Worm (Caenorhabditis elegans) whole organism, L1 larva: ENCODE data around the gene K08H2.4.

Experiments used
- C04F5.9 ChIP-seq: sonication (generic microtip); optimal IDR thresholded peaks from 2 replicates; lab custom pipeline; 2016; ENCODE audit warnings: missing genetic modification characterization, missing compliant biosample characterization
- C16A3.4 ChIP-seq: fragments of 150-350 bp; optimal IDR thresholded peaks from 2 replicates; lab custom pipeline; 2014; ENCODE audit warnings: missing biosample characterization, missing genetic modification characterization
- Y116A8C.19 ChIP-seq: sonication (generic microtip); optimal IDR thresholded peaks from 2 replicates; lab custom pipeline; 2016; ENCODE audit warnings: missing compliant biosample characterization, missing genetic modification characterization, borderline replicate concordance
- aly-2 ChIP-seq: fragments of 150-350 bp; optimal IDR thresholded peaks from 2 replicates; lab custom pipeline; 2014; ENCODE audit warnings: missing biosample characterization, missing genetic modification characterization
- ama-1 ChIP-seq: fragments of 150-350 bp; optimal IDR thresholded peaks from 2 replicates; lab custom pipeline; 2014
- ceh-82 ChIP-seq, 3 experiments: fragments of 150-350 bp in 1 of 3; sonication (generic microtip) in 2 of 3; optimal IDR thresholded peaks; 2 replicates each; lab custom pipeline; 2014 to 2017; ENCODE audit warnings: missing biosample characterization in 3 of 3, missing genetic modification characterization in 3 of 3
- ceh-88 ChIP-seq: fragments of 200-800 bp; sonication (Bioruptor generic); IDR thresholded peaks from 2 replicates; pipeline ENCODE4 v1.3.6; 2022; ENCODE audit warnings: missing genetic modification characterization, missing compliant biosample characterization
- dsc-1 ChIP-seq: sonication (generic microtip); optimal IDR thresholded peaks from 2 replicates; lab custom pipeline; 2016; ENCODE audit warnings: mild to moderate bottlenecking, missing genetic modification characterization, missing compliant biosample characterization
- efl-1 ChIP-seq, 4 experiments: fragments of 150-350 bp; optimal IDR thresholded peaks in 3 of 4; peaks in 1 of 4; 1 replicate in 1 of 4; 2 replicates in 3 of 4; lab custom pipeline; 2014; ENCODE audit warnings: missing biosample characterization in 2 of 4, missing genetic modification characterization in 2 of 4, missing genetic modification reagents in 2 of 4
- elt-2 ChIP-seq: sonication (generic microtip); optimal IDR thresholded peaks from 2 replicates; lab custom pipeline; 2016; ENCODE audit warnings: missing genetic modification characterization, mild to moderate bottlenecking, inconsistent platforms, missing compliant biosample characterization, missing genetic modification reagents
- fkh-4 ChIP-seq: sonication (generic microtip); optimal IDR thresholded peaks from 2 replicates; lab custom pipeline; 2016; ENCODE audit warnings: missing compliant biosample characterization, missing genetic modification characterization, borderline replicate concordance
- fkh-8 ChIP-seq: sonication (generic microtip); optimal IDR thresholded peaks from 2 replicates; lab custom pipeline; 2016; ENCODE audit warnings: mild to moderate bottlenecking, missing genetic modification characterization, missing compliant biosample characterization
- fos-1 ChIP-seq: fragments of 150-350 bp; optimal IDR thresholded peaks from 2 replicates; lab custom pipeline; 2014; ENCODE audit warnings: missing biosample characterization, missing genetic modification characterization
- irx-1 ChIP-seq: sonication (generic microtip); optimal IDR thresholded peaks from 2 replicates; lab custom pipeline; 2016; ENCODE audit warnings: missing genetic modification characterization, missing compliant biosample characterization
- jun-1 ChIP-seq: fragments of 150-350 bp; optimal IDR thresholded peaks from 2 replicates; lab custom pipeline; 2014; ENCODE audit warnings: missing biosample characterization, missing genetic modification reagents, missing genetic modification characterization
- lin-14 ChIP-seq: fragments of 200-800 bp; sonication (Bioruptor generic); optimal IDR thresholded peaks from 2 replicates; lab custom pipeline; 2018; ENCODE audit warnings: mild to moderate bottlenecking, missing genetic modification characterization, moderate library complexity, missing compliant biosample characterization
- lin-35 ChIP-seq, 2 experiments: fragments of 150-350 bp; optimal IDR thresholded peaks; 2 replicates each; lab custom pipeline; 2014; ENCODE audit warnings: missing biosample characterization in 2 of 2, missing genetic modification characterization in 2 of 2, missing genetic modification reagents in 2 of 2
- lin-39 ChIP-seq: fragments of 150-350 bp; optimal IDR thresholded peaks from 2 replicates; lab custom pipeline; 2014; ENCODE audit warnings: missing biosample characterization, missing genetic modification reagents, missing genetic modification characterization
- lir-3 ChIP-seq: sonication (generic microtip); optimal IDR thresholded peaks from 2 replicates; lab custom pipeline; 2016; ENCODE audit warnings: mild to moderate bottlenecking, missing genetic modification characterization, moderate library complexity, missing compliant biosample characterization; ENCODE audit not compliant: poor library complexity
- lsy-2 ChIP-seq, 2 experiments: fragments of 150-350 bp; optimal IDR thresholded peaks; 2 replicates each; lab custom pipeline; 2014; ENCODE audit warnings: missing biosample characterization in 2 of 2, missing genetic modification characterization in 2 of 2
- mdl-1 ChIP-seq, 2 experiments: fragments of 150-350 bp; optimal IDR thresholded peaks; 2 replicates each; lab custom pipeline; 2014 to 2017; ENCODE audit warnings: missing biosample characterization in 2 of 2, missing genetic modification characterization in 2 of 2, inconsistent platforms in 1 of 2
- mef-2 ChIP-seq: fragments of 150-350 bp; optimal IDR thresholded peaks from 2 replicates; lab custom pipeline; 2014; ENCODE audit warnings: missing biosample characterization, missing genetic modification characterization
- mep-1 ChIP-seq: fragments of 150-350 bp; optimal IDR thresholded peaks from 2 replicates; lab custom pipeline; 2014; ENCODE audit warnings: missing biosample characterization, missing genetic modification characterization
- nhr-11 ChIP-seq: fragments of 150-350 bp; optimal IDR thresholded peaks from 2 replicates; lab custom pipeline; 2014; ENCODE audit warnings: missing biosample characterization, missing genetic modification characterization
- nhr-12 ChIP-seq: sonication (generic microtip); optimal IDR thresholded peaks from 2 replicates; lab custom pipeline; 2017; ENCODE audit warnings: missing biosample characterization, missing genetic modification characterization
- nhr-20 ChIP-seq: sonication (generic microtip); optimal IDR thresholded peaks from 2 replicates; lab custom pipeline; 2016; ENCODE audit warnings: mild to moderate bottlenecking, missing genetic modification characterization, missing compliant biosample characterization
- nhr-28 ChIP-seq: fragments of 150-350 bp; optimal IDR thresholded peaks from 2 replicates; lab custom pipeline; 2014; ENCODE audit warnings: missing biosample characterization, missing genetic modification characterization
- nhr-47 ChIP-seq: sonication (generic microtip); optimal IDR thresholded peaks from 2 replicates; lab custom pipeline; 2016; ENCODE audit warnings: mild to moderate bottlenecking, missing genetic modification characterization, moderate library complexity, missing compliant biosample characterization
- nhr-71 ChIP-seq: sonication (generic microtip); optimal IDR thresholded peaks from 2 replicates; lab custom pipeline; 2016; ENCODE audit warnings: mild to moderate bottlenecking, missing genetic modification characterization, moderate library complexity, missing compliant biosample characterization
- nhr-77 ChIP-seq: fragments of 150-350 bp; optimal IDR thresholded peaks from 2 replicates; lab custom pipeline; 2014; ENCODE audit warnings: missing biosample characterization, missing genetic modification characterization
- nhr-84 ChIP-seq: sonication (generic microtip); optimal IDR thresholded peaks from 2 replicates; lab custom pipeline; 2017; ENCODE audit warnings: missing biosample characterization, missing genetic modification characterization
- nhr-90 ChIP-seq: sonication (generic microtip); optimal IDR thresholded peaks from 2 replicates; lab custom pipeline; 2016; ENCODE audit warnings: mild to moderate bottlenecking, missing genetic modification characterization, missing compliant biosample characterization; ENCODE audit not compliant: poor library complexity
- rnt-1 ChIP-seq: sonication (generic microtip); optimal IDR thresholded peaks from 2 replicates; lab custom pipeline; 2016; ENCODE audit warnings: mild to moderate bottlenecking, missing genetic modification characterization, moderate library complexity, missing compliant biosample characterization
- skn-1 ChIP-seq: fragments of 150-350 bp; optimal IDR thresholded peaks from 2 replicates; lab custom pipeline; 2014; ENCODE audit warnings: missing biosample characterization, missing genetic modification characterization
- snpc-4 ChIP-seq: fragments of 150-350 bp; optimal IDR thresholded peaks from 2 replicates; lab custom pipeline; 2014; ENCODE audit warnings: missing biosample characterization, missing genetic modification characterization
- snu-23 ChIP-seq: sonication (generic microtip); optimal IDR thresholded peaks from 2 replicates; lab custom pipeline; 2016; ENCODE audit warnings: missing genetic modification characterization, missing compliant biosample characterization
- sox-4 ChIP-seq: sonication (generic microtip); optimal IDR thresholded peaks from 2 replicates; lab custom pipeline; 2016; ENCODE audit warnings: missing genetic modification characterization, missing compliant biosample characterization
- sup-37 ChIP-seq: fragments of 200-800 bp; sonication (Bioruptor generic); optimal IDR thresholded peaks from 2 replicates; lab custom pipeline; 2018; ENCODE audit warnings: mild to moderate bottlenecking, missing genetic modification characterization, missing compliant biosample characterization
- swsn-7 ChIP-seq: sonication (generic microtip); optimal IDR thresholded peaks from 2 replicates; lab custom pipeline; 2016; ENCODE audit warnings: missing genetic modification characterization, missing compliant biosample characterization
- tbx-2 ChIP-seq: sonication (generic microtip); optimal IDR thresholded peaks from 2 replicates; lab custom pipeline; 2016; ENCODE audit warnings: missing genetic modification characterization, missing compliant biosample characterization
- tlp-1 ChIP-seq: fragments of 150-350 bp; optimal IDR thresholded peaks from 2 replicates; lab custom pipeline; 2014; ENCODE audit warnings: missing biosample characterization, missing genetic modification characterization
- unc-62 ChIP-seq: fragments of 150-350 bp; optimal IDR thresholded peaks from 2 replicates; lab custom pipeline; 2014; ENCODE audit warnings: missing biosample characterization, missing genetic modification reagents, missing genetic modification characterization
- unc-86 ChIP-seq: sonication (generic microtip); optimal IDR thresholded peaks from 2 replicates; lab custom pipeline; 2016; ENCODE audit warnings: missing genetic modification characterization, missing compliant biosample characterization
- unc-98 ChIP-seq: fragments of 200-800 bp; sonication (Bioruptor generic); IDR thresholded peaks from 2 replicates; pipeline ENCODE4 v1.3.6; 2022; ENCODE audit warnings: missing genetic modification characterization, missing compliant biosample characterization
- xbp-1 ChIP-seq: sonication (generic microtip); optimal IDR thresholded peaks from 2 replicates; lab custom pipeline; 2016; ENCODE audit warnings: missing genetic modification characterization, missing compliant biosample characterization
- ztf-4 ChIP-seq: fragments of 150-350 bp; optimal IDR thresholded peaks from 2 replicates; lab custom pipeline; 2014; ENCODE audit warnings: missing biosample characterization, missing genetic modification characterization

K08H2.4 gene

ce11 chrX:13257577-13257976, 19.3 kb downstream of the K08H2.4 start, which contains the start of gene K08H2.10:
K08H2.10 (plus strand) TSS chrX:13257806.
- no peak for TF ChIP-seq ama-1 (lab: Kevin White, UChicago)
- TF ChIP-seq xbp-1 (tag; lab: Kevin White, UChicago), result no peak
- no peak for TF ChIP-seq nhr-84 (tag; lab: Kevin White, UChicago)
- no peak for TF ChIP-seq lin-39 (tag; lab: Kevin White, UChicago)
- TF ChIP-seq nhr-11 (tag; lab: Kevin White, UChicago), result no peak
- no peak for TF ChIP-seq efl-1 (optimal IDR thresholded peaks at IDR 0.05; lab: Kevin White, UChicago)
- TF ChIP-seq efl-1 (GFP tag; optimal IDR thresholded peaks at IDR 0.05 in 1 of 2; lab: Kevin White, UChicago), result peak in 1 of 2 experiments; percentile 41
- no peak for TF ChIP-seq nhr-28 (tag; lab: Kevin White, UChicago)
- no peak for TF ChIP-seq swsn-7 (tag; lab: Kevin White, UChicago)
- no peak for TF ChIP-seq nhr-12 (tag; lab: Kevin White, UChicago)
- TF ChIP-seq elt-2 (tag; lab: Kevin White, UChicago), result peak; percentile 82
- TF ChIP-seq nhr-77, result no peak
- TF ChIP-seq snpc-4, result no peak
- TF ChIP-seq tbx-2 (tag; lab: Kevin White, UChicago), result no peak
- no peak for TF ChIP-seq fkh-8 (tag; lab: Kevin White, UChicago)
- TF ChIP-seq nhr-20 (tag; lab: Kevin White, UChicago), result no peak
- TF ChIP-seq fkh-4 (tag; lab: Kevin White, UChicago), result no peak
- no peak for TF ChIP-seq sup-37 (GFP tag; lab: Kevin White, UChicago)
- no peak for TF ChIP-seq nhr-90 (tag; lab: Kevin White, UChicago)
- TF ChIP-seq tlp-1, result peak; percentile 77
- no peak for TF ChIP-seq skn-1
- TF ChIP-seq, all 84 proteins: peak for 3

ce11 chrX:13261037-13261592, 22.8 kb downstream of the K08H2.4 start:
- TF ChIP-seq nhr-71, result peak; percentile 8
- peak; percentile 11 for TF ChIP-seq snpc-4
- peak; percentile 0 for TF ChIP-seq elt-2 (tag; lab: Kevin White, UChicago)

- no peak for TF ChIP-seq C04F5.9 (tag; lab: Kevin White, UChicago)
- TF ChIP-seq ztf-4, result no peak
- TF ChIP-seq Y116A8C.19 (tag; lab: Kevin White, UChicago), result no peak
- TF ChIP-seq tlp-1, result no peak
Measured at ce11 chrX:13262195-13262594, 23.9 kb downstream of the K08H2.4 start, which contains the start of gene K09A11.1. K09A11.1 (plus strand) TSS chrX:13262495.

ce11 chrX:13264550-13264949, 26.3 kb downstream of the K08H2.4 start:
- TF ChIP-seq tbx-2 (tag; lab: Kevin White, UChicago), result peak; percentile 27
- peak; percentile 43 for TF ChIP-seq fos-1
- TF ChIP-seq nhr-47, result peak; percentile 80
- TF ChIP-seq snu-23 (GFP tag; lab: Kevin White, UChicago), result peak; percentile 69
- peak in 1 of 2 experiments; percentile 50 for TF ChIP-seq lin-35 (GFP tag; optimal IDR thresholded peaks at IDR 0.05; lab: Kevin White, UChicago)
- TF ChIP-seq sox-4 (tag; lab: Kevin White, UChicago), result no peak
- TF ChIP-seq lin-14 (GFP tag; lab: Kevin White, UChicago), result peak; percentile 52
- TF ChIP-seq ceh-88 (GFP tag; lab: Robert Waterston, UW), result no peak
- TF ChIP-seq aly-2 (tag; lab: Kevin White, UChicago), result no peak
- TF ChIP-seq unc-62 (GFP tag; lab: Kevin White, UChicago), result no peak
- peak; percentile 68 for TF ChIP-seq nhr-71
- peak; percentile 12 for TF ChIP-seq fkh-8 (tag; lab: Kevin White, UChicago)
- TF ChIP-seq ceh-82 (tag; optimal IDR thresholded peaks at IDR 0.05; lab: Kevin White, UChicago), result peak in 2 of 3 experiments; percentile 30 to 45
- TF ChIP-seq rnt-1 (tag; lab: Kevin White, UChicago), result peak; percentile 73
- TF ChIP-seq unc-86 (tag; lab: Kevin White, UChicago), result peak; percentile 44
- TF ChIP-seq unc-98 (GFP tag; lab: Robert Waterston, UW), result no peak
- peak; percentile 20 for TF ChIP-seq lir-3 (tag; lab: Kevin White, UChicago)
- peak in 1 of 2 experiments; percentile 44 for TF ChIP-seq mdl-1 (tag; optimal IDR thresholded peaks at IDR 0.05; lab: Kevin White, UChicago)
- no peak for TF ChIP-seq mef-2 (tag; lab: Kevin White, UChicago)
- TF ChIP-seq nhr-90 (tag; lab: Kevin White, UChicago), result peak; percentile 27
- peak; percentile 51 for TF ChIP-seq mep-1 (tag; lab: Kevin White, UChicago)
- peak; percentile 37 for TF ChIP-seq C16A3.4
- TF ChIP-seq efl-1 (optimal IDR thresholded peaks at IDR 0.05; lab: Kevin White, UChicago), result peak in 1 of 2 experiments; percentile 1
- peak in 1 of 2 experiments; percentile 58 for TF ChIP-seq efl-1 (GFP tag; optimal IDR thresholded peaks at IDR 0.05 in 1 of 2; lab: Kevin White, UChicago)
- peak; percentile 61 for TF ChIP-seq swsn-7 (tag; lab: Kevin White, UChicago)
- peak; percentile 11 for TF ChIP-seq irx-1 (tag; lab: Kevin White, UChicago)
- TF ChIP-seq jun-1, result peak; percentile 54
- no peak for TF ChIP-seq ama-1 (lab: Kevin White, UChicago)
- peak; percentile 79 for TF ChIP-seq dsc-1 (tag; lab: Kevin White, UChicago)
- peak in 1 of 2 experiments; percentile 25 for TF ChIP-seq lsy-2 (tag; optimal IDR thresholded peaks at IDR 0.05; lab: Kevin White, UChicago)
